Worm (Caenorhabditis elegans): ENCODE data around the gene T26A5.6.

The T26A5.6 gene

DNA sequence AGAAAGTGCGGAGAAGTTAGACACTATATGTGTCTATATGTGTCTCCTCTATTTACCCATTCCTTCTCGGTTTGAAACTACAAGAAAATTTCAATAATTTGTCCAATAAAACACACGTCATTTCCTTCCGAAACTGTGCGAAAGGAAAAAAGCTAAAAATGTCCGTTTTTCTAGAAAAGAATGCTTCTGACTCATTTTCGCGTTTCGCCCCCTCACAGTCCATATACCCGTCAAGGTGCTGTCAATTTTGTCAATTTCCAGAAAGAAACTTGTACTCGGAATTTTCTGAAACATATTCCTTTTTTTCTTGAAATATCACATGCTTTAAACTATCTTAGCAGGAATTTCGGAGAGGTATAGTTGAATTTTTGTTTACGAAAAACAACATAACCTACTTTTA lies 47.7 kb downstream of the T26A5.6 start:
- peak; percentile 67 for TF ChIP-seq dmd-6 (GFP tag; IDR thresholded peaks at IDR 0.05)
- TF ChIP-seq lir-3 (tag; optimal IDR thresholded peaks at IDR 0.05) = no peak
- TF ChIP-seq nhr-76 (tag; optimal IDR thresholded peaks at IDR 0.05) = no peak
- TF ChIP-seq mxl-2 (GFP tag; conservative IDR thresholded peaks at IDR 0.05) = no peak
- TF ChIP-seq dve-1 (tag; optimal IDR thresholded peaks at IDR 0.05; ENCODE audit: insufficient read depth) = no peak
- peak; percentile 34; the same call in 1 of the 2 replicates for TF ChIP-seq mdt-29 (GFP tag; IDR thresholded peaks at IDR 0.05)
- no peak for TF ChIP-seq mxl-3 (GFP tag; optimal IDR thresholded peaks at IDR 0.05)
- TF ChIP-seq dmd-9 (GFP tag; IDR thresholded peaks at IDR 0.05) = no peak
- TF ChIP-seq madf-5 (GFP tag; IDR thresholded peaks at IDR 0.05) = no peak
- no peak for TF ChIP-seq lsy-2 (tag; optimal IDR thresholded peaks at IDR 0.05)
- TF ChIP-seq unc-62 (GFP tag; optimal IDR thresholded peaks at IDR 0.05 in 1 of 2) = peak in 1 of 2 experiments; percentile 83
- TF ChIP-seq unc-62 (tag; optimal IDR thresholded peaks at IDR 0.05) = no peak
- no peak for TF ChIP-seq tag-97 (GFP tag; IDR thresholded peaks at IDR 0.05)
- no peak for TF ChIP-seq F49E8.2 (tag; optimal IDR thresholded peaks at IDR 0.05; ENCODE audit: borderline replicate concordance)
- TF ChIP-seq nhr-11 (tag; optimal IDR thresholded peaks at IDR 0.05) = no peak
- no peak for TF ChIP-seq lin-29 (GFP tag; IDR thresholded peaks at IDR 0.05)
- no peak for TF ChIP-seq Y5F2A.4 (GFP tag; optimal IDR thresholded peaks at IDR 0.05)
- no peak for TF ChIP-seq nhr-10 (tag; optimal IDR thresholded peaks at IDR 0.05)
- no peak for TF ChIP-seq Y105C5A.15 (GFP tag; IDR thresholded peaks at IDR 0.05)
- TF ChIP-seq sdz-12 (GFP tag; optimal IDR thresholded peaks at IDR 0.05) = no peak
- TF ChIP-seq Y48G9A.11 (GFP tag; IDR thresholded peaks at IDR 0.05) = no peak
- no peak for TF ChIP-seq ceh-20 (GFP tag; IDR thresholded peaks at IDR 0.05)
- no peak for TF ChIP-seq pha-4 (GFP tag; IDR thresholded peaks at IDR 0.05)
- TF ChIP-seq pha-4 (tag; optimal IDR thresholded peaks at IDR 0.05) = no peak
- TF ChIP-seq aha-1 (tag) = peak; percentile 56

DNA sequence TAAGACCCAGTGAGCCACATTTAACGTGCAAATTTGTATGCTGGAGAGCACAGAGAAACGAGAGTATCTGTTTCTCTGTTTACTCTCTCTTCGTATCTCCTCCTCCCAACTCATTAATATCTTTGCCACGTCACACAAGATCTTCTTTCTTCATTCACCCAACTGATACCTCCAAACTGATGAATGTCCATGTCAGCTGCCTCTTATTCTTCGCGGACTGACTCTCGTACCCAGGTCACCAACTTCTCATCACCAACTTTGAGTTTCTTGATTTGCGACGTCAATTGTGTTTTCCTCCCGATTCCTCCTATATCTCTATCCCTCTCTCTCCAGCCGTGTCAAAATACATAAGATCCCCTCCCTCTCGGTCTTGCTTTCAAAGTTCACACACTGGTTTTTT lies 48.1 kb downstream of the T26A5.6 start:
- TF ChIP-seq unc-62 (GFP tag; optimal IDR thresholded peaks at IDR 0.05 in 1 of 2) (peak in 1 of 2 experiments; percentile 74), unc-62 (tag; optimal IDR thresholded peaks at IDR 0.05) (no peak), jun-1 (tag; optimal IDR thresholded peaks at IDR 0.05) (no peak), daf-16 (GFP tag; optimal IDR thresholded peaks at IDR 0.05) (peak in 1 of 2 experiments; percentile 64), daf-16 (tag; optimal IDR thresholded peaks at IDR 0.05) (no peak), hlh-11 (tag; optimal IDR thresholded peaks at IDR 0.05) (peak; percentile 35), dmd-9 (GFP tag; IDR thresholded peaks at IDR 0.05) (no peak)

DNA sequence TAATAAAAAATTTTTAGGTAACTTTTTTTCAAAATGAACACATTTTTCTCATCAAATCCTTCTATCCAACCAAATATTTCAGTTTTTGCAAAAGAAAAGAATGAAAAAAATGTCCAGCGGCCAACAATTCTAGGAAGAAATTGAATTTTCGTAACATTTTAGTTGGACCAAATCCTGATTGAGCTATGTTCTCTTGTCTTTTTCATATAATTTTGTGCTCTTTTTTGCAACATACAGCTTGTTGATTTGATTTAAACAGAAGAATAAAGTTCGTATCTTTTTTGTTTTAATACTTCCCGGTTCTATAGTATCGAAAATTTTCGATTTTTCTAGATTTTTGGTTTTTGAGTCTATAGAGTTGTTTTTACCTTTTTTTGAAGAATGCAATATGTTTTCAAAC lies 51.1 kb downstream of the T26A5.6 start:
- TF ChIP-seq T26A8.4 (GFP tag; IDR thresholded peaks at IDR 0.05) (no peak), fkh-10 (GFP tag; optimal IDR thresholded peaks at IDR 0.05) (peak; percentile 73), tag-97 (GFP tag; IDR thresholded peaks at IDR 0.05) (no peak)

Data from whole organism, L4 larva.